Fruit fly (Drosophila melanogaster): ENCODE measurements around the gene Srp68.
A peak's percentile ranks its signal among the peaks of the same experiment; 100 is the strongest.

The Srp68 gene

DNA sequence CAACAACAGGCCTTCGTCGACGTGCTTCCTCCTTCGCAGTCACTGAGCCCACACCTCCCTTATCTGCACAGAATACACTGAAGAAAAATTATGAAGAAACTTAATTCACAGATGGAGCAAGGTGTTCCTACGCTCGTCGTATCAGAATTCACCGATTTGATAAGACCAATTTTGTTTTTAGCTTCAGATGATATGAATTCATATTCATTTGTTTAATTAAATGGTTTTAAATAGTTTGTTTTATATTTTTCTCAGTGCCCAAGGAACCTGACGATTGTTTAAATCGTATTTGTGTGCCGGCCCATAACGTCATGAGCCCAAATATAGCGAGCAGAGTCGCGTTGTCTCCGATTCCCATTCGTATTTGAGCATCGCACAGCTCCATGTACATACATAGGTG lies 48.8 kb downstream of the Srp68 start (continued):
- TF ChIP-seq CG13894 (tag; optimal IDR thresholded peaks at IDR 0.05) (no peak), HLH54F (GFP tag; optimal IDR thresholded peaks at IDR 0.05) (peak; percentile 45), h (optimal IDR thresholded peaks at IDR 0.05) (no peak), croc (GFP tag; conservative IDR thresholded peaks at IDR 0.05) (peak; percentile 69), corto (GFP tag; optimal IDR thresholded peaks at IDR 0.05) (no peak), CG11398 (GFP tag; optimal IDR thresholded peaks at IDR 0.05) (no peak), mirr (GFP tag; optimal IDR thresholded peaks at IDR 0.05) (no peak), zf30C (GFP tag; optimal IDR thresholded peaks at IDR 0.05) (peak; percentile 90), Dfd (GFP tag; optimal IDR thresholded peaks at IDR 0.05) (no peak), Elba2 (GFP tag; optimal IDR thresholded peaks at IDR 0.05) (peak; percentile 71), CG4617 (GFP tag; optimal IDR thresholded peaks at IDR 0.05; ENCODE audit: borderline replicate concordance) (no peak), nmo (GFP tag; optimal IDR thresholded peaks at IDR 0.05) (peak; percentile 83), slou (GFP tag; optimal IDR thresholded peaks at IDR 0.05) (no peak), ATbp (GFP tag; optimal IDR thresholded peaks at IDR 0.05) (peak; percentile 22), ranshi (GFP tag; IDR thresholded peaks at IDR 0.05) (peak; percentile 50; the same call in 1 of the 2 replicates), CG10274 (GFP tag; optimal IDR thresholded peaks at IDR 0.05) (peak; percentile 19), CG13296 (GFP tag; optimal IDR thresholded peaks at IDR 0.05) (no peak), org-1 (GFP tag; optimal IDR thresholded peaks at IDR 0.05) (no peak), CG10959 (GFP tag; IDR thresholded peaks at IDR 0.05) (peak; percentile 87), Dll (GFP tag; IDR thresholded peaks at IDR 0.05; ENCODE audit: partially characterized antibody) (no peak), usp (GFP tag; optimal IDR thresholded peaks at IDR 0.05) (no peak), sna (GFP tag; IDR thresholded peaks at IDR 0.05; ENCODE audit: partially characterized antibody) (no peak), exex (tag; optimal IDR thresholded peaks at IDR 0.05) (no peak), CG4282 (GFP tag; optimal IDR thresholded peaks at IDR 0.05) (no peak), CG13424 (tag; optimal IDR thresholded peaks at IDR 0.05) (peak; percentile 55), btn (GFP tag; optimal IDR thresholded peaks at IDR 0.05) (peak; percentile 63), CG1647 (GFP tag; optimal IDR thresholded peaks at IDR 0.05) (peak; percentile 20), Sox102F (GFP tag; optimal IDR thresholded peaks at IDR 0.05) (peak; percentile 51), knrl (GFP tag; IDR thresholded peaks at IDR 0.05; ENCODE audit: partially characterized antibody) (no peak), kah (GFP tag; optimal IDR thresholded peaks at IDR 0.05) (no peak), CG15601 (tag; optimal IDR thresholded peaks at IDR 0.05) (peak; percentile 49), crol (GFP tag; IDR thresholded peaks at IDR 0.05) (no peak), CG33213 (GFP tag; optimal IDR thresholded peaks at IDR 0.05) (peak; percentile 49), Dp (GFP tag; optimal IDR thresholded peaks at IDR 0.05) (no peak), CG9817 (tag; optimal IDR thresholded peaks at IDR 0.05) (peak; percentile 17), Oaz (GFP tag; IDR thresholded peaks at IDR 0.05) (no peak), Deaf1 (tag; optimal IDR thresholded peaks at IDR 0.05) (peak; percentile 45), CG4360 (GFP tag; IDR thresholded peaks at IDR 0.05) (no peak), BEAF-32 (GFP tag; optimal IDR thresholded peaks at IDR 0.05) (no peak), tx (GFP tag; optimal IDR thresholded peaks at IDR 0.05) (peak; percentile 18), CG42726 (GFP tag; IDR thresholded peaks at IDR 0.05; ENCODE audit: partially characterized antibody) (no peak), Jarid2 (GFP tag; optimal IDR thresholded peaks at IDR 0.05) (no peak), pros (GFP tag; optimal IDR thresholded peaks at IDR 0.05) (no peak), gsb (GFP tag; IDR thresholded peaks at IDR 0.05) (no peak), CG2129 (GFP tag; IDR thresholded peaks at IDR 0.05; ENCODE audit: partially characterized antibody) (no peak), Side (GFP tag; optimal IDR thresholded peaks at IDR 0.05) (peak; percentile 64), fd3F (GFP tag; optimal IDR thresholded peaks at IDR 0.05) (no peak), ara (GFP tag; IDR thresholded peaks at IDR 0.05) (peak; percentile 87), so (GFP tag; IDR thresholded peaks at IDR 0.05) (0 out of 3 replicates have a peak, but pooled peaks have one; percentile 21), hth (optimal IDR thresholded peaks at IDR 0.05) (no peak), abd-A (tag; optimal IDR thresholded peaks at IDR 0.05) (no peak)
